Worm (Caenorhabditis elegans): ENCODE measurements around the gene mat-2.
A peak's percentile ranks its signal among the peaks of the same experiment; 100 is the strongest.

mat-2 gene

ce11 chrII:11140140-11140539, 27.6 kb downstream of the mat-2 start, which contains the start of gene F40F8.4:
TSS of gene F40F8.4 (minus strand) at chrII:11140240.
- TF ChIP-seq mxl-3 (GFP tag; optimal IDR thresholded peaks at IDR 0.05), result no peak

ce11 chrII:11142571-11142970, 30.1 kb downstream of the mat-2 start, which contains the start of gene arrd-6:
TSS of gene arrd-6 (plus strand) at chrII:11142739.
- TF ChIP-seq lim-7 (GFP tag; IDR thresholded peaks at IDR 0.05) (no peak), snpc-4 (tag; optimal IDR thresholded peaks at IDR 0.05) (no peak), nhr-41 (GFP tag; IDR thresholded peaks at IDR 0.05) (no peak), aha-1 (tag) (peak; percentile 56), fkh-10 (GFP tag; optimal IDR thresholded peaks at IDR 0.05) (no peak), unc-62 (GFP tag; optimal IDR thresholded peaks at IDR 0.05 in 1 of 2) (peak in 1 of 2 experiments; percentile 98), unc-62 (tag; optimal IDR thresholded peaks at IDR 0.05) (no peak), ces-1 (GFP tag; optimal IDR thresholded peaks at IDR 0.05) (no peak), F44E2.7 (GFP tag; IDR thresholded peaks at IDR 0.05) (no peak), nhr-102 (tag; optimal IDR thresholded peaks at IDR 0.05) (no peak), dve-1 (tag; optimal IDR thresholded peaks at IDR 0.05; ENCODE audit: insufficient read depth) (no peak), Y5F2A.4 (GFP tag; optimal IDR thresholded peaks at IDR 0.05) (no peak), vab-7 (GFP tag; IDR thresholded peaks at IDR 0.05) (0 out of 2 replicates have a peak, but pooled peaks have one; percentile 34), dmd-6 (GFP tag; IDR thresholded peaks at IDR 0.05) (no peak), hlh-11 (tag; optimal IDR thresholded peaks at IDR 0.05) (no peak), mdl-1 (tag; optimal IDR thresholded peaks at IDR 0.05) (peak in 1 of 2 experiments; percentile 11), T26A8.4 (GFP tag; IDR thresholded peaks at IDR 0.05) (no peak), dmd-8 (GFP tag; IDR thresholded peaks at IDR 0.05) (no peak), hlh-30 (tag; optimal IDR thresholded peaks at IDR 0.05; ENCODE audit: insufficient read depth) (peak; percentile 2), daf-12 (tag; optimal IDR thresholded peaks at IDR 0.05) (no peak), egl-43 (GFP tag; IDR thresholded peaks at IDR 0.05) (no peak), dmd-9 (GFP tag; IDR thresholded peaks at IDR 0.05) (no peak)

ce11 chrII:11149866-11150685, 37.6 kb downstream of the mat-2 start:
- TF ChIP-seq egl-43 (GFP tag; IDR thresholded peaks at IDR 0.05) (peak; percentile 75), D1046.2 (GFP tag; IDR thresholded peaks at IDR 0.05) (0 out of 2 replicates have a peak, but pooled peaks have one; percentile 28), lin-29 (GFP tag; IDR thresholded peaks at IDR 0.05) (no peak), arid-1 (GFP tag; conservative IDR thresholded peaks at IDR 0.05) (peak; percentile 77; the same call in 1 of the 2 replicates), zag-1 (tag; optimal IDR thresholded peaks at IDR 0.05) (no peak), T20F7.1 (GFP tag; optimal IDR thresholded peaks at IDR 0.05) (peak; percentile 59), nhr-76 (tag; optimal IDR thresholded peaks at IDR 0.05) (no peak), gei-8 (GFP tag; optimal IDR thresholded peaks at IDR 0.05) (peak; percentile 36), dmd-6 (GFP tag; IDR thresholded peaks at IDR 0.05) (peak; percentile 42), nhr-48 (tag; optimal IDR thresholded peaks at IDR 0.05) (peak; percentile 73), mdt-29 (GFP tag; IDR thresholded peaks at IDR 0.05) (0 out of 2 replicates have a peak, but pooled peaks have one; percentile 11), hmg-1.1 (GFP tag; IDR thresholded peaks at IDR 0.05) (no peak), daf-16 (GFP tag; optimal IDR thresholded peaks at IDR 0.05) (peak in 1 of 2 experiments; percentile 76), daf-16 (tag; optimal IDR thresholded peaks at IDR 0.05) (peak; percentile 63), nhr-102 (tag; optimal IDR thresholded peaks at IDR 0.05) (peak; percentile 88), unc-62 (GFP tag; optimal IDR thresholded peaks at IDR 0.05 in 1 of 2) (peak; percentile 24 to 87), unc-62 (tag; optimal IDR thresholded peaks at IDR 0.05) (no peak), unc-39 (tag; optimal IDR thresholded peaks at IDR 0.05) (no peak), php-3 (GFP tag; IDR thresholded peaks at IDR 0.05) (peak; percentile 86), lir-3 (tag; optimal IDR thresholded peaks at IDR 0.05) (no peak), hlh-11 (tag; optimal IDR thresholded peaks at IDR 0.05) (peak; percentile 66), lin-13 (GFP tag; optimal IDR thresholded peaks at IDR 0.05) (no peak), zfp-3 (GFP tag; conservative IDR thresholded peaks at IDR 0.05) (peak; percentile 89; the same call in 1 of the 2 replicates), saeg-2 (GFP tag; IDR thresholded peaks at IDR 0.05) (peak; percentile 80), lsy-2 (tag; optimal IDR thresholded peaks at IDR 0.05) (peak in 1 of 2 experiments; percentile 15), mes-2 (tag; optimal IDR thresholded peaks at IDR 0.05; ENCODE audit: poor library complexity, severe bottlenecking) (peak; percentile 34), madf-9 (GFP tag; conservative IDR thresholded peaks at IDR 0.05) (peak; percentile 56; the same call in 1 of the 2 replicates), ctbp-1 (GFP tag; IDR thresholded peaks at IDR 0.05) (0 out of 2 replicates have a peak, but pooled peaks have one; percentile 10), aha-1 (tag) (peak; percentile 92), mxl-3 (GFP tag; optimal IDR thresholded peaks at IDR 0.05) (no peak), vab-7 (GFP tag; IDR thresholded peaks at IDR 0.05) (no peak)

Data from whole organism, L4 larva.